Worm (Caenorhabditis elegans) whole organism, late embryonic: Measurements from ENCODE around the gene H32C10.1.

Experiments
- ama-1 ChIP-seq: fragments of 150-350 bp; optimal IDR thresholded peaks from 2 replicates; lab custom pipeline; 2014
- ceh-14 ChIP-seq: sonication (generic microtip); optimal IDR thresholded peaks from 2 replicates; lab custom pipeline; 2016; ENCODE audit warnings: missing genotype, missing genetic modification characterization, missing compliant biosample characterization
- ceh-18 ChIP-seq: sonication (generic microtip); optimal IDR thresholded peaks from 2 replicates; lab custom pipeline; 2016; ENCODE audit warnings: missing genetic modification characterization, missing compliant biosample characterization
- dve-1 ChIP-seq: sonication (generic microtip); optimal IDR thresholded peaks from 2 replicates; lab custom pipeline; 2017; ENCODE audit warnings: antibody characterized with exemption, mild to moderate bottlenecking, missing genetic modification characterization, missing compliant biosample characterization
- eyg-1 ChIP-seq: sonication (generic microtip); optimal IDR thresholded peaks from 2 replicates; lab custom pipeline; 2016; ENCODE audit warnings: missing genotype, missing genetic modification characterization, missing compliant biosample characterization
- fkh-10 ChIP-seq: fragments of 150-350 bp; optimal IDR thresholded peaks from 2 replicates; lab custom pipeline; 2014; ENCODE audit warnings: missing biosample characterization, missing genetic modification reagents, missing genetic modification characterization
- hlh-6 ChIP-seq: sonication (generic microtip); optimal IDR thresholded peaks from 2 replicates; lab custom pipeline; 2016; ENCODE audit warnings: missing genotype, missing genetic modification characterization, missing compliant biosample characterization
- nhr-11 ChIP-seq: fragments of 150-350 bp; optimal IDR thresholded peaks from 2 replicates; lab custom pipeline; 2014; ENCODE audit warnings: missing biosample characterization, missing genetic modification characterization
- sox-2 ChIP-seq: fragments of 200-800 bp; sonication (Bioruptor generic); IDR thresholded peaks from 2 replicates; pipeline ENCODE4 v1.3.6; 2022; ENCODE audit warnings: missing genetic modification reagents, missing genetic modification characterization, missing compliant biosample characterization

DNA sequence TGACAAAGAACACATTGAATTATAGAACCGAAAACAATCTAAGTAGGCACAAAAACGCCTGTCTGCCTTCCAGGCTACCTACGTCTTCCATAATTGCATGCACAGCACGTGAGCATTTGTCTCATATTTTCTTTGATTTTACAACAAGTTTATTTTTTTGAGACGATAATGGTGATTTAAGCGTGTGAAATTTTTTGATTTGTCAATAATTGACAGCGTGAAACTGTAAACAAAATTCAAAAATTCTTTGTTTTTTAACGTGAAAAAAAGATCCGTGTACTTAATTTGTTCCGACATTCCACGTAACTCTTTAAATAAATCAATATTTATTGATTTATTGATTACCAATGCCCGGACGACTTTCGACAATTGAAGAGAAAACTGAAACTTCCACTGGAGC, 17.1 kb upstream of the H32C10.1 start, which contains the start of gene dhhc-13:
- no peak for TF ChIP-seq fkh-10 (GFP tag; lab: Kevin White, UChicago)
- TF ChIP-seq ama-1 (lab: Kevin White, UChicago), result no peak
- no peak for TF ChIP-seq ceh-14 (tag; lab: Kevin White, UChicago)
- no peak for TF ChIP-seq hlh-6 (tag; lab: Kevin White, UChicago)
- no peak for TF ChIP-seq sox-2 (GFP tag; lab: Robert Waterston, UW)
- TF ChIP-seq ceh-18 (tag; lab: Kevin White, UChicago), result no peak
- no peak for TF ChIP-seq dve-1
- TF ChIP-seq nhr-11 (tag; lab: Kevin White, UChicago), result no peak
- TF ChIP-seq eyg-1 (tag; lab: Kevin White, UChicago), result no peak
